Worm (Caenorhabditis elegans) whole organism, L4 larva: ENCODE data around the gene srt-29.

ENCODE experiments used
- R02D3.7 ChIP-seq: fragments of 150-350 bp; sonication (generic microtip); optimal IDR thresholded peaks from 3 replicates; lab custom pipeline; 2014; ENCODE audit warnings: missing biosample characterization, missing genetic modification characterization
- ceh-44 ChIP-seq: fragments of 200-800 bp; sonication (Bioruptor generic); IDR thresholded peaks from 2 replicates; pipeline ENCODE4 v1.3.6; 2022; ENCODE audit warnings: missing genetic modification reagents, missing genetic modification characterization, missing compliant biosample characterization
- dve-1 ChIP-seq: sonication (generic microtip); optimal IDR thresholded peaks from 2 replicates; lab custom pipeline; 2017; ENCODE audit warnings: antibody characterized with exemption, mild to moderate bottlenecking, missing genetic modification characterization, missing compliant biosample characterization; ENCODE audit not compliant: insufficient read depth
- egl-43 ChIP-seq: fragments of 200-800 bp; sonication (Bioruptor generic); IDR thresholded peaks from 2 replicates; pipeline ENCODE4 v1.3.6; 2022; ENCODE audit warnings: missing genetic modification reagents, missing genetic modification characterization, missing compliant biosample characterization
- lin-13 ChIP-seq: fragments of 150-350 bp; optimal IDR thresholded peaks from 2 replicates; lab custom pipeline; 2014; ENCODE audit warnings: missing biosample characterization, missing genetic modification reagents, missing genetic modification characterization
- spr-1 ChIP-seq: sonication (generic microtip); optimal IDR thresholded peaks from 2 replicates; lab custom pipeline; 2016; ENCODE audit warnings: mild to moderate bottlenecking, missing genetic modification characterization, missing compliant biosample characterization
- zfp-3 ChIP-seq: fragments of 200-800 bp; sonication (Bioruptor generic); conservative IDR thresholded peaks from 2 replicates; pipeline ENCODE4 v1.3.6; 2022; ENCODE audit warnings: missing genetic modification reagents, missing genetic modification characterization, missing compliant biosample characterization
- ztf-11 ChIP-seq: fragments of 150-350 bp; optimal IDR thresholded peaks from 2 replicates; lab custom pipeline; 2014; ENCODE audit warnings: missing biosample characterization, missing genetic modification characterization
- ztf-7 ChIP-seq: fragments of 150-350 bp; optimal IDR thresholded peaks from 2 replicates; lab custom pipeline; 2014; ENCODE audit warnings: missing biosample characterization, missing genetic modification characterization

ce11 chrV:2671155-2671554, 47.8 kb downstream of the srt-29 start, which contains the start of gene kel-8:
- TF ChIP-seq ztf-11 (tag; lab: Kevin White, UChicago) (no peak), lin-13 (GFP tag; lab: Kevin White, UChicago) (no peak), egl-43 (GFP tag; lab: Robert Waterston, UW) (no peak), ztf-7 (tag; lab: Kevin White, UChicago) (no peak), R02D3.7 (tag; lab: Kevin White, UChicago) (no peak), ceh-44 (GFP tag; lab: Robert Waterston, UW) (no peak), zfp-3 (GFP tag; lab: Robert Waterston, UW) (no peak), dve-1 (tag; lab: Kevin White, UChicago) (no peak), spr-1 (no peak)
